Fruit fly (Drosophila melanogaster) whole organism, embryonic: ENCODE measurements around the gene Moe.

Source experiments
- Adf1 ChIP-seq: fragments of 200-800 bp; sonication (Bioruptor generic); IDR thresholded peaks from 2 replicates; pipeline ENCODE4 v1.3.6; 2022; ENCODE audit warnings: missing biosample characterization, missing genetic modification characterization
- Bdp1 ChIP-seq: fragments of 200-800 bp; sonication (Bioruptor generic); optimal IDR thresholded peaks from 3 replicates; lab custom pipeline; 2016; ENCODE audit warnings: missing biosample characterization, missing genetic modification characterization
- Blimp-1 ChIP-seq: fragments of 200-800 bp; sonication (Bioruptor generic); optimal IDR thresholded peaks from 3 replicates; lab custom pipeline; 2018; ENCODE audit warnings: missing biosample characterization, missing genetic modification characterization, mild to moderate bottlenecking, moderate library complexity, missing genetic modification reagents
- Bteb2 ChIP-seq: fragments of 200-800 bp; sonication (Bioruptor generic); optimal IDR thresholded peaks from 2 replicates; lab custom pipeline; 2016; ENCODE audit warnings: missing biosample characterization, missing genetic modification characterization
- C15 ChIP-seq: fragments of 200-800 bp; sonication (Bioruptor generic); IDR thresholded peaks from 3 replicates; pipeline ENCODE4 v1.3.6; 2022; ENCODE audit warnings: missing biosample characterization, missing genetic modification characterization
- CG10431 ChIP-seq: fragments of 200-800 bp; sonication (Bioruptor generic); optimal IDR thresholded peaks from 3 replicates; lab custom pipeline; 2018; ENCODE audit warnings: missing biosample characterization, mild to moderate bottlenecking, missing genetic modification characterization
- CG10462 ChIP-seq: fragments of 200-800 bp; sonication (Bioruptor generic); optimal IDR thresholded peaks from 2 replicates; lab custom pipeline; 2016; ENCODE audit warnings: missing biosample characterization, missing genetic modification characterization
- CG11085 ChIP-seq: fragments of 200-800 bp; sonication (Bioruptor generic); IDR thresholded peaks from 2 replicates; pipeline ENCODE4 v1.3.6; 2022; ENCODE audit warnings: missing biosample characterization, missing genetic modification characterization
- CG1233 ChIP-seq: fragments of 200-800 bp; sonication (Bioruptor generic); optimal IDR thresholded peaks from 4 replicates; lab custom pipeline; 2018; ENCODE audit warnings: missing biosample characterization, mild to moderate bottlenecking, missing genetic modification characterization
- CG15073 ChIP-seq: fragments of 200-800 bp; sonication (Bioruptor generic); optimal IDR thresholded peaks from 2 replicates; lab custom pipeline; 2016; ENCODE audit warnings: missing biosample characterization, missing genetic modification characterization
- CG15601 ChIP-seq: fragments of 200-800 bp; sonication (Bioruptor generic); optimal IDR thresholded peaks from 3 replicates; lab custom pipeline; 2019; ENCODE audit warnings: missing biosample characterization, mild to moderate bottlenecking, missing genetic modification characterization, moderate library complexity
- CG17359 ChIP-seq: fragments of 200-800 bp; sonication (Bioruptor generic); optimal IDR thresholded peaks from 3 replicates; lab custom pipeline; 2018; ENCODE audit warnings: missing biosample characterization, mild to moderate bottlenecking, missing genetic modification characterization, moderate library complexity
- CG2120 ChIP-seq: fragments of 200-800 bp; sonication (Bioruptor generic); optimal IDR thresholded peaks from 3 replicates; lab custom pipeline; 2016; ENCODE audit warnings: missing biosample characterization, missing genetic modification characterization
- CG2202 ChIP-seq: fragments of 200-800 bp; sonication (Bioruptor generic); optimal IDR thresholded peaks from 2 replicates; lab custom pipeline; 2018; ENCODE audit warnings: missing biosample characterization, mild to moderate bottlenecking, missing genetic modification characterization
- CG2678 ChIP-seq: fragments of 200-800 bp; sonication (Bioruptor generic); optimal IDR thresholded peaks from 3 replicates; lab custom pipeline; 2019; ENCODE audit warnings: missing biosample characterization, mild to moderate bottlenecking, missing genetic modification characterization, moderate library complexity
- CG31365 ChIP-seq: fragments of 200-800 bp; sonication (Bioruptor generic); optimal IDR thresholded peaks from 2 replicates; lab custom pipeline; 2018; ENCODE audit warnings: missing biosample characterization, mild to moderate bottlenecking, missing genetic modification characterization
- CG3838 ChIP-seq: fragments of 200-800 bp; sonication (Bioruptor generic); optimal IDR thresholded peaks from 3 replicates; lab custom pipeline; 2016; ENCODE audit warnings: missing biosample characterization, missing genetic modification characterization
- CG4730 ChIP-seq: fragments of 200-800 bp; sonication (Bioruptor generic); IDR thresholded peaks from 2 replicates; pipeline ENCODE4 v1.3.6; 2022; ENCODE audit warnings: missing biosample characterization, missing genetic modification characterization
- GATAe ChIP-seq: fragments of 200-800 bp; sonication (Bioruptor generic); conservative IDR thresholded peaks from 2 replicates; pipeline ENCODE4 v1.3.6; 2022; ENCODE audit warnings: missing biosample characterization, missing genetic modification characterization
- HLHmδ ChIP-seq: fragments of 200-800 bp; sonication (Bioruptor generic); optimal IDR thresholded peaks from 2 replicates; lab custom pipeline; 2018; ENCODE audit warnings: missing biosample characterization, mild to moderate bottlenecking, missing genetic modification characterization, moderate library complexity
- Hand ChIP-seq: fragments of 200-800 bp; sonication (Bioruptor generic); optimal IDR thresholded peaks from 2 replicates; lab custom pipeline; 2017; ENCODE audit warnings: mild to moderate bottlenecking, missing biosample characterization, missing genetic modification reagents, missing genetic modification characterization
- Lhr ChIP-seq: fragments of 200-800 bp; sonication (Bioruptor generic); optimal IDR thresholded peaks from 3 replicates; lab custom pipeline; 2017; ENCODE audit warnings: mild to moderate bottlenecking, missing biosample characterization, missing genetic modification reagents, missing genetic modification characterization
- Lpt ChIP-seq: fragments of >200 bp; optimal IDR thresholded peaks from 2 replicates; lab custom pipeline; 2018; ENCODE audit warnings: missing biosample characterization, missing genetic modification characterization
- Med ChIP-seq: fragments of 200-800 bp; sonication (Bioruptor generic); peaks from one replicate; lab custom pipeline; 2016; ENCODE audit warnings: missing biosample characterization, missing genetic modification characterization, mild to moderate bottlenecking, inconsistent platforms, moderate library complexity
- Meics ChIP-seq: fragments of 200-800 bp; sonication (Bioruptor generic); optimal IDR thresholded peaks from 2 replicates; lab custom pipeline; 2017; ENCODE audit warnings: missing biosample characterization, mild to moderate bottlenecking, missing genetic modification characterization
- Neu2 ChIP-seq: fragments of 200-800 bp; sonication (Bioruptor generic); optimal IDR thresholded peaks from 3 replicates; lab custom pipeline; 2016; ENCODE audit warnings: missing biosample characterization, missing genetic modification characterization, borderline replicate concordance
- Nf-YC ChIP-seq: fragments of 200-800 bp; optimal IDR thresholded peaks from 3 replicates; lab custom pipeline; 2019; ENCODE audit warnings: missing biosample characterization, mild to moderate bottlenecking, missing genetic modification characterization, moderate library complexity
- NfI ChIP-seq: fragments of 200-800 bp; sonication (Bioruptor generic); optimal IDR thresholded peaks from 3 replicates; lab custom pipeline; 2018; ENCODE audit warnings: missing biosample characterization, mild to moderate bottlenecking, missing genetic modification characterization, moderate library complexity
- PHDP ChIP-seq: fragments of 200-800 bp; sonication (Bioruptor generic); optimal IDR thresholded peaks from 3 replicates; lab custom pipeline; 2018; ENCODE audit warnings: missing biosample characterization, mild to moderate bottlenecking, missing genetic modification characterization, moderate library complexity
- Rx ChIP-seq: fragments of 200-800 bp; sonication (Bioruptor generic); IDR thresholded peaks from 2 replicates; pipeline ENCODE4 v1.3.6; 2022; ENCODE audit warnings: missing biosample characterization, missing genetic modification characterization
- Sin3A ChIP-seq: fragments of >200 bp; optimal IDR thresholded peaks from 2 replicates; lab custom pipeline; 2018
- Six4 ChIP-seq: fragments of 200-800 bp; sonication (Bioruptor generic); optimal IDR thresholded peaks from 2 replicates; lab custom pipeline; 2016; ENCODE audit warnings: missing biosample characterization, missing genetic modification characterization
- YL-1 ChIP-seq: fragments of 200-800 bp; sonication (Bioruptor generic); optimal IDR thresholded peaks from 3 replicates; lab custom pipeline; 2017; ENCODE audit warnings: missing biosample characterization, mild to moderate bottlenecking, missing genetic modification characterization
- abd-A ChIP-seq: fragments of 200-800 bp; sonication (Bioruptor generic); optimal IDR thresholded peaks from 3 replicates; lab custom pipeline; 2019; ENCODE audit warnings: missing biosample characterization, mild to moderate bottlenecking, missing genetic modification characterization, moderate library complexity
- ac ChIP-seq: fragments of 200-800 bp; sonication (Bioruptor generic); optimal IDR thresholded peaks from 3 replicates; lab custom pipeline; 2017; ENCODE audit warnings: missing biosample characterization, mild to moderate bottlenecking, missing genetic modification characterization
- bowl ChIP-seq: fragments of 200-800 bp; sonication (Bioruptor generic); IDR thresholded peaks from 2 replicates; pipeline ENCODE4 v1.3.6; 2022; ENCODE audit warnings: missing biosample characterization, missing genetic modification characterization
- cwo ChIP-seq: fragments of 200-800 bp; sonication (Bioruptor generic); optimal IDR thresholded peaks from 3 replicates; lab custom pipeline; 2017; ENCODE audit warnings: missing biosample characterization, missing genetic modification characterization, mild to moderate bottlenecking, moderate library complexity, missing genetic modification reagents
- dan ChIP-seq: fragments of 200-800 bp; sonication (Bioruptor generic); IDR thresholded peaks from 2 replicates; pipeline ENCODE4 v1.3.6; 2022; ENCODE audit warnings: missing biosample characterization, missing genetic modification characterization
- dati ChIP-seq: fragments of 200-800 bp; sonication (Bioruptor generic); IDR thresholded peaks from 2 replicates; pipeline ENCODE4 v1.3.6; 2022; ENCODE audit warnings: missing biosample characterization, missing genetic modification characterization
- dimm ChIP-seq: fragments of 200-800 bp; sonication (Bioruptor generic); IDR thresholded peaks from 2 replicates; pipeline ENCODE4 v1.3.6; 2022; ENCODE audit warnings: missing biosample characterization, missing genetic modification characterization
- dpn ChIP-seq, 2 experiments: fragments of 200-800 bp; sonication (Bioruptor generic); optimal IDR thresholded peaks; 3 replicates each; lab custom pipeline; 2016; ENCODE audit warnings: missing biosample characterization in 2 of 2, missing genetic modification characterization in 2 of 2
- h ChIP-seq: fragments of >200 bp; optimal IDR thresholded peaks from 2 replicates; lab custom pipeline; 2017
- kni ChIP-seq: fragments of 200-800 bp; sonication (Bioruptor generic); optimal IDR thresholded peaks from 3 replicates; lab custom pipeline; 2017; ENCODE audit warnings: mild to moderate bottlenecking, missing biosample characterization, missing genetic modification reagents, missing genetic modification characterization
- lab ChIP-seq: fragments of 200-800 bp; sonication (Bioruptor generic); optimal IDR thresholded peaks from 3 replicates; lab custom pipeline; 2017; ENCODE audit warnings: missing biosample characterization, missing genetic modification characterization, mild to moderate bottlenecking, moderate library complexity, missing genetic modification reagents
- nerfin-1 ChIP-seq: fragments of 200-800 bp; sonication (Bioruptor generic); optimal IDR thresholded peaks from 3 replicates; lab custom pipeline; 2019; ENCODE audit warnings: missing biosample characterization, mild to moderate bottlenecking, missing genetic modification characterization, moderate library complexity
- odd ChIP-seq: fragments of 200-800 bp; sonication (Bioruptor generic); optimal IDR thresholded peaks from 2 replicates; lab custom pipeline; 2017; ENCODE audit warnings: missing biosample characterization, mild to moderate bottlenecking, missing genetic modification characterization
- rib ChIP-seq: fragments of 200-800 bp; sonication (Bioruptor generic); IDR thresholded peaks from 2 replicates; pipeline ENCODE4 v1.3.6; 2022; ENCODE audit warnings: missing biosample characterization, missing genetic modification characterization
- ro ChIP-seq: fragments of 200-800 bp; sonication (Bioruptor generic); IDR thresholded peaks from 2 replicates; pipeline ENCODE4 v1.3.6; 2022; ENCODE audit warnings: missing biosample characterization, missing genetic modification characterization
- sens ChIP-seq: fragments of 200-800 bp; sonication (Bioruptor generic); peaks from one replicate; lab custom pipeline; 2016; ENCODE audit warnings: missing biosample characterization, missing genetic modification characterization
- stwl ChIP-seq: fragments of 200-800 bp; sonication (Bioruptor generic); optimal IDR thresholded peaks from 3 replicates; lab custom pipeline; 2018; ENCODE audit warnings: missing biosample characterization, mild to moderate bottlenecking, missing genetic modification characterization, moderate library complexity
- sug ChIP-seq: fragments of 200-800 bp; optimal IDR thresholded peaks from 2 replicates; lab custom pipeline; 2019; ENCODE audit warnings: missing biosample characterization, mild to moderate bottlenecking, missing genetic modification characterization, moderate library complexity
- tna ChIP-seq: fragments of 200-800 bp; sonication (Bioruptor generic); IDR thresholded peaks from 2 replicates; pipeline ENCODE4 v1.3.6; 2022; ENCODE audit warnings: missing biosample characterization, missing genetic modification characterization; ENCODE audit not compliant: partially characterized antibody
- ttk ChIP-seq: fragments of 200-800 bp; sonication (Bioruptor generic); IDR thresholded peaks from 2 replicates; pipeline ENCODE4 v2.1.2; 2022; ENCODE audit warnings: missing biosample characterization, missing genetic modification characterization

The Moe gene

DNA sequence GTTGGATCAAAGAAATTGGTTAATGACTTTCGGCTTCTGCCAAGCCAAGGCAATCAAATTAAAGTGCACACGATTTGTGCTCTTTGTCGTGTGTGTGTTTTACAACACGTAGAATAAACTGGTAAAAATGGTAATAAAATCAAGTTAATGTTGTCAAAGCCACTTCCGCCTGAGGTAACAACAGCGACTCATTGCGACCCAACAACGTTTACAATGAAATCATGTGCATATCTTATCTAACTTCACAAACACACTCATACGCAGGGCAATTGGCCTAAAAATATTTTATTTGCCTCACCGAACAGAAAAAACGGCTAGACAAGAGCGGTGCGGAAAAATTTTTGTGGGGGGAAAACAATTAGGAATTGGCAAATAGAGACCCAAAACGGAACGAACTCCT, 13.0 kb downstream of the Moe start:
- TF ChIP-seq CG1233 (GFP tag; lab: Kevin White, UChicago) (no peak), ttk (GFP tag; lab: Robert Waterston, UW) (no peak), CG2202 (tag; lab: Kevin White, UChicago) (no peak), tna (GFP tag; lab: Robert Waterston, UW) (no peak), dimm (no peak), Six4 (GFP tag; lab: Kevin White, UChicago) (no peak), YL-1 (GFP tag; lab: Kevin White, UChicago) (no peak), stwl (tag; lab: Kevin White, UChicago) (no peak), rib (GFP tag; lab: Robert Waterston, UW) (no peak), PHDP (tag; lab: Kevin White, UChicago) (peak; percentile 27), CG15601 (no peak), Adf1 (no peak), sens (peak; percentile 65), dan (GFP tag; lab: Robert Waterston, UW) (no peak), CG17359 (tag; lab: Kevin White, UChicago) (no peak), nerfin-1 (tag; lab: Kevin White, UChicago) (no peak), kni (GFP tag; lab: Kevin White, UChicago) (peak; percentile 66), Rx (GFP tag; lab: Robert Waterston, UW) (no peak), CG10431 (GFP tag; lab: Kevin White, UChicago) (no peak), ac (GFP tag; lab: Kevin White, UChicago) (no peak), Sin3A (no peak), CG2678 (tag; lab: Kevin White, UChicago) (peak; percentile 40), Bdp1 (GFP tag; lab: Kevin White, UChicago) (no peak), HLHmδ (GFP tag; lab: Kevin White, UChicago) (no peak), lab (GFP tag; lab: Kevin White, UChicago) (peak; percentile 47), Hand (no peak), CG10462 (GFP tag; lab: Kevin White, UChicago) (no peak), abd-A (tag; lab: Kevin White, UChicago) (no peak), CG11085 (no peak), Nf-YC (no peak), dati (GFP tag; lab: Robert Waterston, UW) (no peak), CG31365 (no peak), Meics (no peak), sug (tag; lab: Kevin White, UChicago) (peak; percentile 46), bowl (GFP tag; lab: Robert Waterston, UW) (no peak), Neu2 (GFP tag; lab: Kevin White, UChicago) (no peak), CG3838 (GFP tag; lab: Kevin White, UChicago) (no peak), Blimp-1 (no peak), Lhr (GFP tag; lab: Kevin White, UChicago) (no peak), NfI (no peak), CG2120 (GFP tag; lab: Kevin White, UChicago) (no peak), GATAe (GFP tag; lab: Robert Waterston, UW) (peak; percentile 31; the same call in 1 of the 2 replicates), C15 (no peak), Lpt (GFP tag; lab: Kevin White, UChicago) (no peak), h (no peak), ro (GFP tag; lab: Robert Waterston, UW) (no peak), CG15073 (GFP tag; lab: Kevin White, UChicago) (no peak), Med (GFP tag; lab: Kevin White, UChicago) (peak; percentile 13), odd (GFP tag; lab: Kevin White, UChicago) (peak; percentile 3), cwo (GFP tag; lab: Kevin White, UChicago) (peak; percentile 8), dpn (GFP tag; optimal IDR thresholded peaks at IDR 0.05; lab: Kevin White, UChicago) (no peak), Bteb2 (GFP tag; lab: Kevin White, UChicago) (no peak), CG4730 (GFP tag; lab: Robert Waterston, UW) (no peak)
